Worm (Caenorhabditis elegans) whole organism, mixed stage, embryonic: ENCODE measurements around the gene F54H5.3.

Experiments used
- M03D4.4 ChIP-seq: sonication (generic microtip); optimal IDR thresholded peaks from 2 replicates; lab custom pipeline; 2017; ENCODE audit warnings: mild to moderate bottlenecking, missing genetic modification characterization, missing compliant biosample characterization
- bed-3 ChIP-seq: fragments of 200-800 bp; sonication (Bioruptor generic); optimal IDR thresholded peaks from 3 replicates; lab custom pipeline; 2018; ENCODE audit warnings: mild to moderate bottlenecking, missing genetic modification characterization, moderate library complexity, missing compliant biosample characterization
- blmp-1 ChIP-seq: fragments of 150-350 bp; optimal IDR thresholded peaks from 2 replicates; lab custom pipeline; 2014; ENCODE audit warnings: missing biosample characterization, missing genetic modification characterization
- ceh-39 ChIP-seq: fragments of 150-350 bp; optimal IDR thresholded peaks from 2 replicates; lab custom pipeline; 2014; ENCODE audit warnings: missing biosample characterization, missing genetic modification characterization
- ceh-43 ChIP-seq: fragments of 200-800 bp; sonication (Bioruptor generic); optimal IDR thresholded peaks from 2 replicates; lab custom pipeline; 2018; ENCODE audit warnings: mild to moderate bottlenecking, missing genetic modification characterization, moderate library complexity, missing compliant biosample characterization
- ces-1 ChIP-seq: fragments of 150-350 bp; optimal IDR thresholded peaks from 2 replicates; lab custom pipeline; 2014; ENCODE audit warnings: missing biosample characterization, missing genetic modification reagents, missing genetic modification characterization
- cnd-1 ChIP-seq: fragments of 200-800 bp; sonication (Bioruptor generic); optimal IDR thresholded peaks from 2 replicates; lab custom pipeline; 2018; ENCODE audit warnings: mild to moderate bottlenecking, missing genetic modification characterization, missing compliant biosample characterization
- drap-1 ChIP-seq: fragments of 200-800 bp; sonication (Bioruptor generic); optimal IDR thresholded peaks from 3 replicates; lab custom pipeline; 2018; ENCODE audit warnings: mild to moderate bottlenecking, missing genetic modification characterization, missing compliant biosample characterization
- elt-1 ChIP-seq: sonication (generic microtip); optimal IDR thresholded peaks from 2 replicates; lab custom pipeline; 2017; ENCODE audit warnings: missing genetic modification characterization, mild to moderate bottlenecking, missing compliant biosample characterization, antibody characterized with exemption, moderate library complexity, borderline replicate concordance; ENCODE audit not compliant: insufficient read depth
- elt-3 ChIP-seq: fragments of 150-350 bp; optimal IDR thresholded peaks from 2 replicates; lab custom pipeline; 2014; ENCODE audit warnings: missing biosample characterization, missing genetic modification characterization
- flh-1 ChIP-seq: fragments of 200-800 bp; sonication (Bioruptor generic); optimal IDR thresholded peaks from 2 replicates; lab custom pipeline; 2018; ENCODE audit warnings: mild to moderate bottlenecking, missing genetic modification characterization, moderate library complexity, missing compliant biosample characterization
- ham-2 ChIP-seq: fragments of 200-800 bp; sonication (Bioruptor generic); optimal IDR thresholded peaks from 2 replicates; lab custom pipeline; 2018; ENCODE audit warnings: mild to moderate bottlenecking, missing genetic modification characterization, missing compliant biosample characterization
- hlh-1 ChIP-seq: fragments of 150-350 bp; optimal IDR thresholded peaks from 2 replicates; lab custom pipeline; 2014; ENCODE audit warnings: missing biosample characterization, missing genetic modification reagents, missing genetic modification characterization
- lin-13 ChIP-seq: fragments of 150-350 bp; optimal IDR thresholded peaks from 2 replicates; lab custom pipeline; 2014; ENCODE audit warnings: missing biosample characterization, missing genetic modification characterization
- lin-32 ChIP-seq: fragments of 200-800 bp; sonication (Bioruptor generic); optimal IDR thresholded peaks from 2 replicates; lab custom pipeline; 2018; ENCODE audit warnings: mild to moderate bottlenecking, missing genetic modification characterization, missing compliant biosample characterization
- lsy-2 ChIP-seq: fragments of 150-350 bp; optimal IDR thresholded peaks from 2 replicates; lab custom pipeline; 2014; ENCODE audit warnings: missing biosample characterization, missing genetic modification characterization
- mab-5 ChIP-seq: fragments of 150-350 bp; optimal IDR thresholded peaks from 2 replicates; lab custom pipeline; 2014; ENCODE audit warnings: missing biosample characterization, missing genetic modification characterization
- mep-1 ChIP-seq: fragments of 150-350 bp; optimal IDR thresholded peaks from 2 replicates; lab custom pipeline; 2017; ENCODE audit warnings: missing biosample characterization, missing genetic modification reagents, missing genetic modification characterization, inconsistent platforms
- nhr-12 ChIP-seq: fragments of 150-350 bp; optimal IDR thresholded peaks from 2 replicates; lab custom pipeline; 2014; ENCODE audit warnings: missing biosample characterization, missing genetic modification characterization
- nhr-2 ChIP-seq: fragments of 150-350 bp; optimal IDR thresholded peaks from 2 replicates; lab custom pipeline; 2014; ENCODE audit warnings: missing biosample characterization, missing genetic modification characterization
- nhr-237 ChIP-seq: fragments of 150-350 bp; optimal IDR thresholded peaks from 2 replicates; lab custom pipeline; 2014; ENCODE audit warnings: missing biosample characterization, missing genetic modification characterization
- nhr-28 ChIP-seq: fragments of 150-350 bp; optimal IDR thresholded peaks from 2 replicates; lab custom pipeline; 2014; ENCODE audit warnings: missing biosample characterization, missing genetic modification characterization
- pha-4 ChIP-seq: fragments of 150-350 bp; optimal IDR thresholded peaks from 2 replicates; lab custom pipeline; 2018; ENCODE audit warnings: missing biosample characterization, missing genetic modification reagents, missing genetic modification characterization
- sem-2 ChIP-seq: fragments of 200-800 bp; sonication (Bioruptor generic); optimal IDR thresholded peaks from 2 replicates; lab custom pipeline; 2018; ENCODE audit warnings: mild to moderate bottlenecking, missing genetic modification characterization, missing compliant biosample characterization
- snpc-4 ChIP-seq: fragments of 150-350 bp; optimal IDR thresholded peaks from 2 replicates; lab custom pipeline; 2014; ENCODE audit warnings: missing biosample characterization, missing genetic modification characterization
- sptf-1 ChIP-seq: sonication (generic microtip); optimal IDR thresholded peaks from 2 replicates; lab custom pipeline; 2017; ENCODE audit warnings: mild to moderate bottlenecking, missing genetic modification characterization, moderate library complexity, missing compliant biosample characterization
- tbx-8 ChIP-seq: fragments of 200-800 bp; sonication (Bioruptor generic); optimal IDR thresholded peaks from 2 replicates; lab custom pipeline; 2018; ENCODE audit warnings: mild to moderate bottlenecking, missing genetic modification characterization, moderate library complexity, missing compliant biosample characterization
- unc-120 ChIP-seq: sonication (generic microtip); optimal IDR thresholded peaks from 2 replicates; lab custom pipeline; 2017; ENCODE audit warnings: missing genetic modification characterization, missing compliant biosample characterization; ENCODE audit not compliant: poor library complexity, severe bottlenecking
- unc-39 ChIP-seq: fragments of 150-350 bp; optimal IDR thresholded peaks from 2 replicates; lab custom pipeline; 2014; ENCODE audit warnings: missing biosample characterization, missing genetic modification characterization
- unc-62 ChIP-seq: fragments of 150-350 bp; optimal IDR thresholded peaks from 2 replicates; lab custom pipeline; 2014; ENCODE audit warnings: missing biosample characterization, missing genetic modification reagents, missing genetic modification characterization
- zip-8 ChIP-seq: fragments of 150-350 bp; optimal IDR thresholded peaks from 2 replicates; lab custom pipeline; 2014; ENCODE audit warnings: missing biosample characterization, missing genetic modification characterization
- ztf-11 ChIP-seq: fragments of 150-350 bp; optimal IDR thresholded peaks from 2 replicates; lab custom pipeline; 2014; ENCODE audit warnings: missing biosample characterization, missing genetic modification characterization

Gene F54H5.3

DNA sequence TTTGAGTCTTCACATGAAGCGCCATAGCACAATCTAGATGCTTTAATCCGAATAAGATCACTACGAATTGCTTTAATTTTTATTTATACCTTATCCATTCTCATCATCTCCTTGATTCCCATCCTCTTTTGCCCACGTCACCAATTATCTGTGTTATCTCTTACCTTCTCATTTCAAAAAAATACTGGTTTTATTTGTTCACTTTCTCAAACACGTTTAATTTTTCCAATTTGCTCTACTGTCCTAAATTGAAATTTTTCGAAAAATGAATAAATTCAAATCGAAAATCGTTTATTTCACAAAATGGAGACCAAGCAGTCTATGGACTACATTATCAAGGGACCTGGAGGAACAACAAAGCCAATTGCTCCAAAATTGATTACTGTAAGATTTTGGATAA, at the start of gene F54H5.3:
F54H5.3 (plus strand) TSS at position 301 of the 400 bp plus-strand sequence.
- no peak for TF ChIP-seq sem-2
- TF ChIP-seq unc-39 (tag; lab: Kevin White, UChicago), result no peak
- TF ChIP-seq ceh-39 (tag; lab: Kevin White, UChicago), result no peak
- TF ChIP-seq flh-1 (GFP tag; lab: Kevin White, UChicago), result no peak
- TF ChIP-seq lsy-2 (tag; lab: Kevin White, UChicago), result no peak
- no peak for TF ChIP-seq mab-5 (tag; lab: Kevin White, UChicago)
- TF ChIP-seq nhr-2 (tag; lab: Kevin White, UChicago), result no peak
- TF ChIP-seq snpc-4 (tag; lab: Kevin White, UChicago), result no peak
- TF ChIP-seq tbx-8 (GFP tag; lab: Kevin White, UChicago), result no peak
- no peak for TF ChIP-seq nhr-28 (tag; lab: Kevin White, UChicago)
- TF ChIP-seq lin-13, result no peak
- no peak for TF ChIP-seq zip-8
- TF ChIP-seq mep-1 (tag; lab: Kevin White, UChicago), result no peak
- TF ChIP-seq M03D4.4 (tag; lab: Kevin White, UChicago), result no peak
- TF ChIP-seq ztf-11, result no peak
- TF ChIP-seq unc-120 (tag; lab: Kevin White, UChicago), result no peak
- no peak for TF ChIP-seq nhr-237 (tag; lab: Kevin White, UChicago)
- TF ChIP-seq drap-1 (GFP tag; lab: Kevin White, UChicago), result no peak
- no peak for TF ChIP-seq cnd-1 (tag; lab: Kevin White, UChicago)

DNA sequence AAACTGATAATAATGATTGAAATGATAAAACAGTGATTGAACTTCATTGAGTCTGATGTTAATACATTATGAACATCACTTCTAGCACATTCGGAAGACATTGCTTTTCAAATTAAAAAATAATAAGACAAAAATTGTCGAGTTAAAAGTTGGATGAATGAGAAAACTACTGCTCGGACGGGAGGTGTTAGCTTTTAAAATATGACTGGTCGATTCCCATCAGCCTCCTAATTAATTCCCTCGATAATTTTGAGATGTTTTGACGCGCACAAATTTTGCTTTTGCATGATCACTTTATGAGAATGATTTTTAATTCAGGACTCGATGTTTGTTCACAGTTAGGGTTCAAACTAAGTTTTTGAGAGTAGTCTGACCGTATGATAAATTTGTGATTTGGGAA, 48.3 kb upstream of the F54H5.3 start, which contains the start of gene sra-28:
sra-28 (minus strand) TSS at position 101 of the 400 bp plus-strand sequence.
- TF ChIP-seq bed-3 (GFP tag; lab: Kevin White, UChicago) (no peak), nhr-237 (tag; lab: Kevin White, UChicago) (no peak), sptf-1 (tag; lab: Kevin White, UChicago) (no peak), ztf-11 (no peak), unc-62 (no peak), nhr-2 (tag; lab: Kevin White, UChicago) (no peak), ces-1 (GFP tag; lab: Kevin White, UChicago) (no peak), ham-2 (GFP tag; lab: Kevin White, UChicago) (no peak), elt-1 (tag; lab: Kevin White, UChicago) (no peak), drap-1 (GFP tag; lab: Kevin White, UChicago) (no peak), tbx-8 (GFP tag; lab: Kevin White, UChicago) (no peak), pha-4 (tag; lab: Kevin White, UChicago) (no peak), ceh-43 (no peak), snpc-4 (tag; lab: Kevin White, UChicago) (no peak), M03D4.4 (tag; lab: Kevin White, UChicago) (no peak)

DNA sequence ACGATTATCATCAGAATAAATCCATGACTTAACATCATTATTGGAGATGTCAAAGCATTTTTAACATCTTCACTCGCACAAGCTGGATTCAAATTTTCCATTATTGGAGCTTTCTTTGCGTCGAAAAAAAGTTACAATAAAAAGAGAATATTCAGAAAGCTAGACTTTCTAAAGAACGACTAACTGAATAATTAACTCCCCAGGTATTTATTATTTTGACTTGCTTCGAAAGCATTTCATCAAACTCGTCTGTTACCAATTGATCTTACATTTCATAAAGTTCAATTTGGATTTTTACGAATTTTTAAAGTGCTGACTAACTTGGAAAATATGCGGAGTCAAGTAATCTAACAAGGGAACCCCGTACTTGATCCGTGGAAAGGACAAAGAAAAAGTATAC, 46.3 kb upstream of the F54H5.3 start, which contains the start of gene sra-29:
sra-29 (minus strand) TSS at position 101 of the 400 bp plus-strand sequence.
- TF ChIP-seq pha-4 (tag; lab: Kevin White, UChicago), result no peak
- TF ChIP-seq ztf-11, result no peak
- no peak for TF ChIP-seq elt-3 (tag; lab: Kevin White, UChicago)
- no peak for TF ChIP-seq ceh-39 (tag; lab: Kevin White, UChicago)
- no peak for TF ChIP-seq blmp-1
- TF ChIP-seq lin-32 (GFP tag; lab: Kevin White, UChicago), result no peak
- TF ChIP-seq sptf-1 (tag; lab: Kevin White, UChicago), result no peak
- no peak for TF ChIP-seq mab-5 (tag; lab: Kevin White, UChicago)
- TF ChIP-seq mep-1 (tag; lab: Kevin White, UChicago), result no peak
- no peak for TF ChIP-seq nhr-237 (tag; lab: Kevin White, UChicago)
- TF ChIP-seq unc-120 (tag; lab: Kevin White, UChicago), result no peak
- TF ChIP-seq elt-1 (tag; lab: Kevin White, UChicago), result no peak
- no peak for TF ChIP-seq nhr-28 (tag; lab: Kevin White, UChicago)
- no peak for TF ChIP-seq sem-2

DNA sequence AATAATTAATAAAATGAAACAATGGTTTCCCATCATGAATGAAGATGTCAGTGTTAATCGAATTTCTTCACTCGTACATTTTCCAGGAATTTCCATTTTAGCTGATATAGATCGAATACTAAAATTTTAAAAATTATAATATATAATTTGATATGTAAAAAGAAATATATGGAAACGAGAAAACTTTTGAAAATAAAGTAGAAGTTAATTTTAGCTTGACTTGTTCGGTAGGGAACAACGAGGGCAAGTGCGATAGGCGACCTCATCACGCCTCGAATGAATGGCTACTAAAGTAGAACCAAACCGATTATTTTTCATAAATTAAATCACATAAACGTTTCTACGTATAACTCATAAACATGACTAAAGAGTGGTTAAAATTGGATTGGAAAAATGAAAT, 43.6 kb upstream of the F54H5.3 start, which contains the start of gene sra-31:
sra-31 (minus strand) TSS at position 101 of the 400 bp plus-strand sequence.
- TF ChIP-seq bed-3 (GFP tag; lab: Kevin White, UChicago), result no peak
- no peak for TF ChIP-seq lsy-2 (tag; lab: Kevin White, UChicago)
- no peak for TF ChIP-seq drap-1 (GFP tag; lab: Kevin White, UChicago)

DNA sequence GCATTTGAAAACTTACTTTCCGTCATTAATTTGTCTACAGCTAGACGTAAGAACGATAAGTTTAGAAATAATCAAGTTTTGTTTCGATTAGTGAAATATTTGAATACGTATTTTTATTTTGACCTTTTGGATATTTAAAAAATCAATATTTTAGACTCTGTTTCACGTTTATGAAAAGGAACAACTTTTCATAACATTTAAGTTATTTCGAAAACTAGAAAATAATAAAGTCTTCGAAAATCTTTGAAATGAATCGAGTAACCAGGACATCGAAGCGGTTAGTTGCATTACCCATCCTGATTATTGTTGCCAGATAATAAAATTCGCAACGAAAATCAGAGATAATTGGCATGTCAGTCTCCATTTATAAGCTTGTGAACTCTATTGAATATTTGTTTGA, 40.8 kb upstream of the F54H5.3 start, which contains the start of gene C56C10.6:
C56C10.6 (minus strand) TSS at position 101 of the 400 bp plus-strand sequence.
- TF ChIP-seq nhr-237 (tag; lab: Kevin White, UChicago) (no peak), nhr-2 (tag; lab: Kevin White, UChicago) (no peak), bed-3 (GFP tag; lab: Kevin White, UChicago) (no peak), drap-1 (GFP tag; lab: Kevin White, UChicago) (no peak), tbx-8 (GFP tag; lab: Kevin White, UChicago) (no peak), M03D4.4 (tag; lab: Kevin White, UChicago) (no peak), cnd-1 (tag; lab: Kevin White, UChicago) (no peak), hlh-1 (tag; lab: Kevin White, UChicago) (no peak), zip-8 (no peak), ham-2 (GFP tag; lab: Kevin White, UChicago) (no peak), elt-1 (tag; lab: Kevin White, UChicago) (no peak), unc-62 (no peak), ceh-39 (tag; lab: Kevin White, UChicago) (no peak), ztf-11 (no peak), ces-1 (GFP tag; lab: Kevin White, UChicago) (no peak), nhr-12 (no peak), lin-32 (GFP tag; lab: Kevin White, UChicago) (no peak), sem-2 (no peak), ceh-43 (no peak), nhr-28 (tag; lab: Kevin White, UChicago) (no peak)
